Worm (Caenorhabditis elegans) whole organism, early embryonic: Measurements from ENCODE around the gene K09A11.1.

Experiments
- B0310.2 ChIP-seq: sonication (generic microtip); optimal IDR thresholded peaks from 2 replicates; lab custom pipeline; 2016; ENCODE audit warnings: mild to moderate bottlenecking, missing genetic modification characterization, missing compliant biosample characterization
- F13C5.2 ChIP-seq: sonication (generic microtip); optimal IDR thresholded peaks from 2 replicates; lab custom pipeline; 2017; ENCODE audit warnings: mild to moderate bottlenecking, missing genetic modification characterization, inconsistent platforms, missing compliant biosample characterization
- aly-1 ChIP-seq: sonication (generic microtip); optimal IDR thresholded peaks from 2 replicates; lab custom pipeline; 2016; ENCODE audit warnings: missing genetic modification characterization, missing compliant biosample characterization
- ama-1 ChIP-seq: fragments of 150-350 bp; optimal IDR thresholded peaks from 2 replicates; lab custom pipeline; 2014
- ceh-13 ChIP-seq: fragments of 200-800 bp; sonication (Bioruptor generic); optimal IDR thresholded peaks from 2 replicates; lab custom pipeline; 2018; ENCODE audit warnings: mild to moderate bottlenecking, missing genetic modification characterization, missing compliant biosample characterization
- ceh-36 ChIP-seq: sonication (generic microtip); optimal IDR thresholded peaks from 2 replicates; lab custom pipeline; 2016; ENCODE audit warnings: missing genetic modification characterization, inconsistent platforms, missing compliant biosample characterization
- ets-7 ChIP-seq: sonication (generic microtip); optimal IDR thresholded peaks from 2 replicates; lab custom pipeline; 2016; ENCODE audit warnings: missing genotype, missing genetic modification characterization, missing compliant biosample characterization
- flt-1 ChIP-seq: fragments of 200-800 bp; sonication (Bioruptor generic); IDR thresholded peaks from 2 replicates; pipeline ENCODE4 v1.3.6; 2022; ENCODE audit warnings: missing genetic modification characterization, missing compliant biosample characterization
- hmbx-1 ChIP-seq: sonication (generic microtip); optimal IDR thresholded peaks from 2 replicates; lab custom pipeline; 2016; ENCODE audit warnings: mild to moderate bottlenecking, missing genetic modification characterization, missing compliant biosample characterization
- hmg-4 ChIP-seq: fragments of 200-800 bp; sonication (Bioruptor generic); optimal IDR thresholded peaks from 2 replicates; lab custom pipeline; 2018; ENCODE audit warnings: mild to moderate bottlenecking, missing genetic modification characterization, missing compliant biosample characterization
- hnd-1 ChIP-seq: sonication (generic microtip); optimal IDR thresholded peaks from 2 replicates; lab custom pipeline; 2016; ENCODE audit warnings: missing genetic modification characterization, missing compliant biosample characterization
- pes-1 ChIP-seq: fragments of 200-800 bp; sonication (Bioruptor generic); IDR thresholded peaks from 2 replicates; pipeline ENCODE4 v1.3.6; 2022; ENCODE audit warnings: missing genetic modification reagents, missing genetic modification characterization, missing compliant biosample characterization
- scrt-1 ChIP-seq: fragments of 200-800 bp; sonication (Bioruptor generic); IDR thresholded peaks from 2 replicates; pipeline ENCODE4 v1.3.6; 2022; ENCODE audit warnings: missing genetic modification characterization, missing compliant biosample characterization
- sea-1 ChIP-seq: fragments of 200-800 bp; sonication (Bioruptor generic); conservative IDR thresholded peaks from 2 replicates; pipeline ENCODE4 v1.3.6; 2022; ENCODE audit warnings: missing genetic modification characterization, missing compliant biosample characterization
- tbx-11 ChIP-seq: fragments of 200-800 bp; sonication (Bioruptor generic); IDR thresholded peaks from 2 replicates; pipeline ENCODE4 v1.3.6; 2022; ENCODE audit warnings: missing genetic modification characterization, missing compliant biosample characterization
- tbx-37 ChIP-seq: fragments of 200-800 bp; sonication (Bioruptor generic); conservative IDR thresholded peaks from 2 replicates; pipeline ENCODE4 v1.3.6; 2022; ENCODE audit warnings: missing genetic modification reagents, missing genetic modification characterization, missing compliant biosample characterization
- tra-4 ChIP-seq: sonication (generic microtip); optimal IDR thresholded peaks from 2 replicates; lab custom pipeline; 2017; ENCODE audit warnings: missing genetic modification characterization, missing compliant biosample characterization

K09A11.1 gene

ce11 chrX:13238197-13238596 is 24.1 kb upstream of the K09A11.1 start, which contains the start of gene K08H2.4:
K08H2.4 (plus strand) TSS chrX:13238497.
- no peak for TF ChIP-seq aly-1 (tag; lab: Kevin White, UChicago)
- TF ChIP-seq tra-4 (tag; lab: Kevin White, UChicago), result no peak
- TF ChIP-seq flt-1, result no peak
- TF ChIP-seq pes-1, result no peak
- no peak for TF ChIP-seq ets-7 (tag; lab: Kevin White, UChicago)
- TF ChIP-seq tbx-11 (GFP tag; lab: Robert Waterston, UW), result no peak
- TF ChIP-seq sea-1 (GFP tag; lab: Robert Waterston, UW), result no peak
- no peak for TF ChIP-seq F13C5.2 (tag; lab: Kevin White, UChicago)
- TF ChIP-seq B0310.2 (tag; lab: Kevin White, UChicago), result no peak
- TF ChIP-seq scrt-1 (GFP tag; lab: Robert Waterston, UW), result no peak

- TF ChIP-seq pes-1 (no peak), flt-1 (no peak), sea-1 (GFP tag; lab: Robert Waterston, UW) (no peak), tbx-11 (GFP tag; lab: Robert Waterston, UW) (no peak), ets-7 (tag; lab: Kevin White, UChicago) (no peak), F13C5.2 (tag; lab: Kevin White, UChicago) (no peak), scrt-1 (GFP tag; lab: Robert Waterston, UW) (no peak), ama-1 (lab: Kevin White, UChicago) (no peak), aly-1 (tag; lab: Kevin White, UChicago) (no peak), B0310.2 (tag; lab: Kevin White, UChicago) (no peak), ceh-13 (GFP tag; lab: Kevin White, UChicago) (no peak)
Observed at ce11 chrX:13242231-13242630, 20.1 kb upstream of the K09A11.1 start, which contains the start of gene K08H2.5. K08H2.5 (minus strand) TSS chrX:13242331.

ce11 chrX:13245090-13245489 is 17.2 kb upstream of the K09A11.1 start, which contains the start of gene hpl-1:
hpl-1 (plus strand) TSS chrX:13245390.
- TF ChIP-seq sea-1 (GFP tag; lab: Robert Waterston, UW), result no peak
- TF ChIP-seq hmbx-1 (tag; lab: Kevin White, UChicago), result no peak
- TF ChIP-seq tbx-11 (GFP tag; lab: Robert Waterston, UW), result no peak
- TF ChIP-seq ceh-36 (tag; lab: Kevin White, UChicago), result no peak
- no peak for TF ChIP-seq F13C5.2 (tag; lab: Kevin White, UChicago)
- no peak for TF ChIP-seq aly-1 (tag; lab: Kevin White, UChicago)
- no peak for TF ChIP-seq hnd-1 (tag; lab: Kevin White, UChicago)
- TF ChIP-seq flt-1, result no peak
- TF ChIP-seq ceh-13 (GFP tag; lab: Kevin White, UChicago), result no peak
- no peak for TF ChIP-seq pes-1
- TF ChIP-seq B0310.2 (tag; lab: Kevin White, UChicago), result no peak
- no peak for TF ChIP-seq tra-4 (tag; lab: Kevin White, UChicago)
- no peak for TF ChIP-seq tbx-37 (GFP tag; lab: Robert Waterston, UW)
- TF ChIP-seq hmg-4 (GFP tag; lab: Kevin White, UChicago), result no peak
- no peak for TF ChIP-seq ets-7 (tag; lab: Kevin White, UChicago)
- TF ChIP-seq ama-1 (lab: Kevin White, UChicago), result no peak

ce11 chrX:13246668-13247358 is 15.5 kb upstream of the K09A11.1 start:
- TF ChIP-seq tbx-11 (GFP tag; lab: Robert Waterston, UW) (no peak), flt-1 (no peak), ama-1 (lab: Kevin White, UChicago) (no peak), aly-1 (tag; lab: Kevin White, UChicago) (no peak), F13C5.2 (tag; lab: Kevin White, UChicago) (no peak), B0310.2 (tag; lab: Kevin White, UChicago) (no peak), hmg-4 (GFP tag; lab: Kevin White, UChicago) (no peak), ceh-13 (GFP tag; lab: Kevin White, UChicago) (no peak), sea-1 (GFP tag; lab: Robert Waterston, UW) (no peak), tra-4 (tag; lab: Kevin White, UChicago) (no peak), ceh-36 (tag; lab: Kevin White, UChicago) (no peak), hmbx-1 (tag; lab: Kevin White, UChicago) (no peak), scrt-1 (GFP tag; lab: Robert Waterston, UW) (no peak), tbx-37 (GFP tag; lab: Robert Waterston, UW) (no peak), hnd-1 (tag; lab: Kevin White, UChicago) (no peak), pes-1 (no peak), ets-7 (tag; lab: Kevin White, UChicago) (no peak)

ce11 chrX:13247614-13248013 is 14.7 kb upstream of the K09A11.1 start:
- TF ChIP-seq ets-7 (tag; lab: Kevin White, UChicago) (no peak), B0310.2 (tag; lab: Kevin White, UChicago) (no peak), ceh-13 (GFP tag; lab: Kevin White, UChicago) (no peak), tbx-11 (GFP tag; lab: Robert Waterston, UW) (no peak), aly-1 (tag; lab: Kevin White, UChicago) (no peak), hmg-4 (GFP tag; lab: Kevin White, UChicago) (no peak), scrt-1 (GFP tag; lab: Robert Waterston, UW) (no peak), hmbx-1 (tag; lab: Kevin White, UChicago) (no peak), tra-4 (tag; lab: Kevin White, UChicago) (no peak), sea-1 (GFP tag; lab: Robert Waterston, UW) (no peak), hnd-1 (tag; lab: Kevin White, UChicago) (no peak)

- TF ChIP-seq hmg-4 (GFP tag; lab: Kevin White, UChicago), result no peak
- TF ChIP-seq scrt-1 (GFP tag; lab: Robert Waterston, UW), result no peak
- no peak for TF ChIP-seq ceh-13 (GFP tag; lab: Kevin White, UChicago)
- no peak for TF ChIP-seq tra-4 (tag; lab: Kevin White, UChicago)
- no peak for TF ChIP-seq ama-1 (lab: Kevin White, UChicago)
- TF ChIP-seq aly-1 (tag; lab: Kevin White, UChicago), result no peak
- no peak for TF ChIP-seq pes-1
- TF ChIP-seq sea-1 (GFP tag; lab: Robert Waterston, UW), result no peak
- TF ChIP-seq hmbx-1 (tag; lab: Kevin White, UChicago), result no peak
- TF ChIP-seq hnd-1 (tag; lab: Kevin White, UChicago), result no peak
- no peak for TF ChIP-seq tbx-11 (GFP tag; lab: Robert Waterston, UW)
Observed at ce11 chrX:13248265-13248664, 14.0 kb upstream of the K09A11.1 start, which contains the start of gene K08H2.7. K08H2.7 (minus strand) TSS chrX:13248437.
